Fruit fly (Drosophila melanogaster) Kc167 (cell line): ENCODE results near the gene me31B.

Experiments
- Myc ChIP-seq: fragments of >200 bp; optimal IDR thresholded peaks from 2 replicates; lab custom pipeline; 2017; ENCODE audit warnings: missing external identifiers
- Sin3A ChIP-seq: fragments of >200 bp; optimal IDR thresholded peaks from 2 replicates; lab custom pipeline; 2018; ENCODE audit warnings: missing external identifiers
- h ChIP-seq: fragments of >200 bp; optimal IDR thresholded peaks from 3 replicates; lab custom pipeline; 2018; ENCODE audit warnings: missing external identifiers
- insv ChIP-seq: fragments of >200 bp; optimal IDR thresholded peaks from 3 replicates; lab custom pipeline; 2018; ENCODE audit warnings: missing external identifiers
- psq ChIP-seq: fragments of >200 bp; optimal IDR thresholded peaks from 2 replicates; lab custom pipeline; 2017; ENCODE audit warnings: missing external identifiers
- ttk ChIP-seq: sonication (Bioruptor generic); optimal IDR thresholded peaks from 2 replicates; lab custom pipeline; 2017; ENCODE audit warnings: missing external identifiers

me31B gene

DNA sequence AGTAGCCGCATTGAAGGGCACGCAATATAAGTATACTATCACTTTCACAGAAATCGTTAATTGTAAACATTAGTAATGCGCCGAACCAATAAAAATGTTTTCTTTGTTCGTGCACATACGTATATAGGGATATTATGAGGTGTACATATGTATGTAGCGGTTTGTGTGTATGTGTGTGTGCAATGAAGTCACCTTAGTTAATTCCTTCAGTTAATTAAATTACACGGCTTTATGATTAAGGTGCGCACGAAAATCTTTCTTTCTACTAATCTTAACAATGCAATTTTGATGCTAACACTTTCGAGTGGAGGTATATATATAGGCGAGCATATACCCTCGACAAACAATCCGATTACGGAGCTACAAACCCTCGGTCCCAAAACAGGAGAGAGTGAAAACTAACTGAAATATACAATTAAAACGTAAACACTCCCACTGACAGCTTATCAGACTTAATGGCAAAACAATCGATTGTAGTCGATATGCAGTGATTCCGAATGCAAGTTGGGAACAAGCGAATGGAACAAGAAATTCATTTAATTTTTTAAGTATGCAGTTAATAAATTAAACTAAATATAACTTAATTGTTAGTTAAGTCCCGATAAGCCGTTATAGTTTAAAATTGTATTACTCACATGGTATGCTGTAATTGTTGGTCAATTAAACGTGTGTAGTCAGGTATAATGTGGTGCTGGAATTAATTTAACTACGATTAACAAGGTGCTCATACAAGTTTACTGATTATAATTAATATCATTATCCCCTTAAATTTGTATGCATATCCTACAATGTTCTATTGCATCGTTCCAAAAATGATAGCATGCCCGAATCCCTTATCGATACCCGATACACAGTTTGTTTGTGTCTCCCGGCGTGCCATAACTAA, 18.4 kb upstream of the me31B start, which contains the start of the genes Npc1a and Prosalpha6:
Gene Npc1a, minus strand, starts transcription at position 716 of the 886 bp plus-strand sequence.
Gene Prosalpha6, plus strand, starts transcription at position 851 of the 886 bp plus-strand sequence.
- TF ChIP-seq Sin3A (lab: Kevin White, UChicago), result no peak
- TF ChIP-seq Myc (lab: Kevin White, UChicago), result no peak
- TF ChIP-seq h (lab: Kevin White, UChicago), result no peak
- no peak for TF ChIP-seq ttk (lab: Kevin White, UChicago)
- no peak for TF ChIP-seq psq (lab: Kevin White, UChicago)
- TF ChIP-seq insv (lab: Kevin White, UChicago), result no peak

- TF ChIP-seq insv (lab: Kevin White, UChicago) (no peak), ttk (lab: Kevin White, UChicago) (no peak), h (lab: Kevin White, UChicago) (no peak), Sin3A (lab: Kevin White, UChicago) (no peak), psq (lab: Kevin White, UChicago) (no peak), Myc (lab: Kevin White, UChicago) (no peak)
These were observed 17.8 kb upstream of the me31B start for dm6 chr2L:10221387-10221705.

- TF ChIP-seq insv (lab: Kevin White, UChicago) (no peak), ttk (lab: Kevin White, UChicago) (no peak), Sin3A (lab: Kevin White, UChicago) (no peak), Myc (lab: Kevin White, UChicago) (no peak), psq (lab: Kevin White, UChicago) (no peak), h (lab: Kevin White, UChicago) (no peak)
These were observed 16.4 kb upstream of the me31B start, which contains the start of gene Bcs1 for dm6 chr2L:10222550-10223231. Gene Bcs1 (plus strand): TSS chr2L:10222657.

dm6 chr2L:10226213-10226723, 12.9 kb upstream of the me31B start:
- no peak for TF ChIP-seq Sin3A (lab: Kevin White, UChicago)
- TF ChIP-seq ttk (lab: Kevin White, UChicago), result no peak
- TF ChIP-seq psq (lab: Kevin White, UChicago), result no peak
- TF ChIP-seq h (lab: Kevin White, UChicago), result no peak
- no peak for TF ChIP-seq insv (lab: Kevin White, UChicago)

DNA sequence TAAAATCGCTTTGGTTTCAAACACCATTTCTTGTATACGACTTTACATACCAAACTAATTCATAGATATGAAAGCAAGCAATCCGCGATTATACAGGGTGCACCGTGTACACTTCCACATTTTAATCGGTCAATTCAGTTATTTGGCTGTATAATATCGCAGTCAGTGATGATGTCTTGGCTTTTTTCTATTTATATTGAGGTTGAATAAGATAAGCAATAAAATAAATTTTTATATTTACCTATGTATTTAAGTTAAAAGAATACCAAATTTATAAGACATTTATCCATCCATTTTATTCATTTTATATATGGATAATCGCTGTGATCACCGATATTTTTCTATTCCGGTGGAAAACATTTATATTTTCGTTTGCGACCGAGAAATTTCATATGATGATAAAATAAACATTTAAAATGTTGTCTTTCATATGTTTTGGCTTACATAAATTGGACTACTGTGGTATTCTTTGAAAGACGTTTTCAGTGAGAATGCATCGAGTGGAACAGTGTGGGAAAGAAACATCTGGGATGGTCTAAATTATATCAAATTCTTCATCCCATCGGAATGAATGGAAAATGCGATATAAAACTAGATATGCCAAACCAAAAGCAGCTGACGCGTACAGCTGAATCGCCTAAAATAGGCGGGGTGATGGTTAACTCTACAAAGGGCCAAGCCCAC, 12.3 kb upstream of the me31B start, which contains the start of gene CG5708:
Gene CG5708, minus strand, starts transcription at position 85 of the 684 bp plus-strand sequence.
- TF ChIP-seq Myc (lab: Kevin White, UChicago), result no peak
- no peak for TF ChIP-seq ttk (lab: Kevin White, UChicago)
- no peak for TF ChIP-seq h (lab: Kevin White, UChicago)
- TF ChIP-seq Sin3A (lab: Kevin White, UChicago), result no peak
- no peak for TF ChIP-seq psq (lab: Kevin White, UChicago)
- TF ChIP-seq insv (lab: Kevin White, UChicago), result no peak

dm6 chr2L:10230455-10230854, 8.7 kb upstream of the me31B start:
- TF ChIP-seq insv (lab: Kevin White, UChicago), result no peak
- no peak for TF ChIP-seq psq (lab: Kevin White, UChicago)
- TF ChIP-seq Myc (lab: Kevin White, UChicago), result no peak

dm6 chr2L:10231092-10231494, 8.0 kb upstream of the me31B start:
- no peak for TF ChIP-seq h (lab: Kevin White, UChicago)
- TF ChIP-seq insv (lab: Kevin White, UChicago), result no peak
- TF ChIP-seq Myc (lab: Kevin White, UChicago), result no peak
- no peak for TF ChIP-seq ttk (lab: Kevin White, UChicago)
- no peak for TF ChIP-seq psq (lab: Kevin White, UChicago)
- TF ChIP-seq Sin3A (lab: Kevin White, UChicago), result no peak

DNA sequence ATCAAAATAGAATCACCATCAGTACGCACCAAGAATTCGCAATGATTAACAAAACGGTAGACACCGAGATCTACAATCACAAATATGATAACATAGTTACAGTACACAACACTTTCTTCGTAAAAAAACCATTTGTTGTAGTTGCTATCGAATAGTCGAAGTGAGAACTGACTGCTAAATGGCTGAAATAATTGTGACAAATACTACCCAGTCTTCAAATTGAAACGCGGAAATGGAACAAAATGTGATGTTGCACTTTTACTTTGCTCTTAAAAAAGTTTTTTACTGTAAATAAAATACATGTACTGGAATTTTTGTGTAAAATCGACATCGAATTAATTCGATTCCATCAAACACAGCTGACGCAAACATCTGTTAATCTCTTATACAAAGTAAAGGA, 7.6 kb upstream of the me31B start, which contains the start of gene ova:
Gene ova, minus strand, starts transcription at position 183 of the 400 bp plus-strand sequence.
- TF ChIP-seq h (lab: Kevin White, UChicago), result no peak
- TF ChIP-seq insv (lab: Kevin White, UChicago), result no peak
- no peak for TF ChIP-seq Sin3A (lab: Kevin White, UChicago)

- no peak for TF ChIP-seq Myc (lab: Kevin White, UChicago)
- TF ChIP-seq Sin3A (lab: Kevin White, UChicago), result no peak
- no peak for TF ChIP-seq ttk (lab: Kevin White, UChicago)
- no peak for TF ChIP-seq psq (lab: Kevin White, UChicago)
- TF ChIP-seq h (lab: Kevin White, UChicago), result no peak
- TF ChIP-seq insv (lab: Kevin White, UChicago), result no peak
These were observed 6.9 kb upstream of the me31B start, which contains the start of gene eEF1delta for dm6 chr2L:10232152-10232816. Gene eEF1delta (plus strand): TSS chr2L:10232507.

DNA sequence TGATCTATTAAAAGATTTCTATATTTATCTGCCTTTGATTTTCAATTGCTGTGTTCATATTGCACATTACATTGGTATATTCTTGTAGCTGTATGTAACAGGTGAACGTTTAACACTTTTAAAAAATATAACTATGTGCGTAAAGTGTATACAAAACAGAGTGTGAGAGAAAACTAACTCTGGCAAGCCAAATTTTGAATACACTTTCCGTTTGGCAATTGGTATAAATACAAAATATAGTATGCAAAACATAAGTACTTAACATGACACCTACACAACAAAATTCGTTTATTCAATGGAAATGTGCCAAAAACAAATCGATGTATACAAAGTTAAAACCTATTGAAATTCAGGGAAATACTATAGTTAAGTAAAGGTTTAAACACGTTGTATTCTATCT, 6.3 kb upstream of the me31B start:
- TF ChIP-seq ttk (lab: Kevin White, UChicago) (no peak), Sin3A (lab: Kevin White, UChicago) (no peak), Myc (lab: Kevin White, UChicago) (no peak), h (lab: Kevin White, UChicago) (no peak)
